Worm (Caenorhabditis elegans) whole organism, L4 larva: ENCODE measurements around the gene ZK632.4.

Experiments used
- ceh-44 ChIP-seq: fragments of 200-800 bp; sonication (Bioruptor generic); IDR thresholded peaks from 2 replicates; pipeline ENCODE4 v1.3.6; 2022; ENCODE audit warnings: missing genetic modification reagents, missing genetic modification characterization, missing compliant biosample characterization
- daf-8 ChIP-seq: fragments of 200-800 bp; sonication (Bioruptor generic); IDR thresholded peaks from 2 replicates; pipeline ENCODE4 v1.3.6; 2022; ENCODE audit warnings: missing genetic modification characterization, missing compliant biosample characterization
- dpl-1 ChIP-seq: fragments of 150-350 bp; optimal IDR thresholded peaks from 2 replicates; lab custom pipeline; 2014; ENCODE audit warnings: missing biosample characterization, missing genetic modification reagents, missing genetic modification characterization
- fkh-10 ChIP-seq: fragments of 150-350 bp; optimal IDR thresholded peaks from 2 replicates; lab custom pipeline; 2014; ENCODE audit warnings: missing biosample characterization, missing genetic modification reagents, missing genetic modification characterization
- lin-1 ChIP-seq: fragments of 200-800 bp; sonication (Bioruptor generic); IDR thresholded peaks from 2 replicates; pipeline ENCODE4 v1.3.6; 2022; ENCODE audit warnings: missing genetic modification reagents, missing genetic modification characterization, missing compliant biosample characterization
- mdl-1 ChIP-seq, 2 experiments: fragments of 150-350 bp in 1 of 2; sonication (generic microtip) in 1 of 2; optimal IDR thresholded peaks; 2 replicates each; lab custom pipeline; 2014 to 2017; ENCODE audit warnings: missing biosample characterization in 2 of 2, missing genetic modification characterization in 2 of 2
- mxl-3 ChIP-seq: fragments of 200-800 bp; sonication (Bioruptor generic); optimal IDR thresholded peaks from 2 replicates; lab custom pipeline; 2018; ENCODE audit warnings: mild to moderate bottlenecking, missing genetic modification characterization, missing compliant biosample characterization
- snpc-4 ChIP-seq: fragments of 150-350 bp; optimal IDR thresholded peaks from 2 replicates; lab custom pipeline; 2014; ENCODE audit warnings: missing biosample characterization, missing genetic modification characterization
- ztf-11 ChIP-seq: fragments of 150-350 bp; optimal IDR thresholded peaks from 2 replicates; lab custom pipeline; 2014; ENCODE audit warnings: missing biosample characterization, missing genetic modification characterization

- TF ChIP-seq fkh-10 (no peak), ztf-11 (tag; lab: Kevin White, UChicago) (no peak), snpc-4 (tag; lab: Kevin White, UChicago) (no peak), mdl-1 (tag; optimal IDR thresholded peaks at IDR 0.05; lab: Kevin White, UChicago) (no peak), dpl-1 (GFP tag; lab: Kevin White, UChicago) (no peak), ceh-44 (GFP tag; lab: Robert Waterston, UW) (no peak), mxl-3 (GFP tag; lab: Kevin White, UChicago) (no peak), daf-8 (GFP tag; lab: Robert Waterston, UW) (no peak), lin-1 (GFP tag; lab: Robert Waterston, UW) (no peak)
These were observed 925 bp upstream of the ZK632.4 start, which contains the start of gene gtap-2 for ce11 chrIII:9808179-9808578.
